Worm (Caenorhabditis elegans): ENCODE results near the gene com-1.
A peak's percentile ranks its signal among the peaks of the same experiment; 100 is the strongest.

ce11 chrIII:10895817-10896413 lies at the start of gene com-1:
- peak; percentile 38 for TF ChIP-seq W03F9.2 (tag; optimal IDR thresholded peaks at IDR 0.05)
- no peak for TF ChIP-seq dao-5 (tag; optimal IDR thresholded peaks at IDR 0.05)
